Fruit fly (Drosophila melanogaster) whole organism, embryonic: ENCODE results near the gene CG9254.
A peak's percentile ranks its signal among the peaks of the same experiment; 100 is the strongest.

Source experiments
- Bgb ChIP-seq: fragments of 200-800 bp; sonication (Bioruptor generic); IDR thresholded peaks from 2 replicates; pipeline ENCODE4 v1.3.6; 2022; ENCODE audit warnings: missing biosample characterization, missing genetic modification characterization; ENCODE audit not compliant: partially characterized antibody
- C15 ChIP-seq: fragments of 200-800 bp; sonication (Bioruptor generic); IDR thresholded peaks from 3 replicates; pipeline ENCODE4 v1.3.6; 2022; ENCODE audit warnings: missing biosample characterization, missing genetic modification characterization
- CG11456 ChIP-seq: fragments of 200-800 bp; sonication (Bioruptor generic); IDR thresholded peaks from 3 replicates; pipeline ENCODE4 v1.3.6; 2022; ENCODE audit warnings: missing biosample characterization, missing genetic modification characterization
- CG12769 ChIP-seq: fragments of 200-800 bp; sonication (Bioruptor generic); optimal IDR thresholded peaks from 2 replicates; lab custom pipeline; 2019; ENCODE audit warnings: missing biosample characterization, mild to moderate bottlenecking, missing genetic modification characterization, moderate library complexity
- CG13424 ChIP-seq: fragments of 200-800 bp; sonication (Bioruptor generic); optimal IDR thresholded peaks from 2 replicates; lab custom pipeline; 2019; ENCODE audit warnings: missing biosample characterization, mild to moderate bottlenecking, missing genetic modification characterization, moderate library complexity
- CG31224 ChIP-seq: fragments of 200-800 bp; sonication (Bioruptor generic); IDR thresholded peaks from 2 replicates; pipeline ENCODE4 v1.3.6; 2022; ENCODE audit warnings: missing biosample characterization, missing genetic modification characterization
- CG31365 ChIP-seq: fragments of 200-800 bp; sonication (Bioruptor generic); optimal IDR thresholded peaks from 2 replicates; lab custom pipeline; 2018; ENCODE audit warnings: missing biosample characterization, mild to moderate bottlenecking, missing genetic modification characterization
- CG4360 ChIP-seq: fragments of 200-800 bp; sonication (Bioruptor generic); IDR thresholded peaks from 2 replicates; pipeline ENCODE4 v1.3.6; 2022; ENCODE audit warnings: missing biosample characterization, missing genetic modification characterization
- CG6175 ChIP-seq: fragments of 200-800 bp; sonication (Bioruptor generic); IDR thresholded peaks from 3 replicates; pipeline ENCODE4 v1.3.6; 2022; ENCODE audit warnings: missing biosample characterization, missing genetic modification characterization
- CG6254 ChIP-seq: fragments of 200-800 bp; sonication (Bioruptor generic); optimal IDR thresholded peaks from 3 replicates; lab custom pipeline; 2017; ENCODE audit warnings: mild to moderate bottlenecking, missing biosample characterization, missing genetic modification reagents, missing genetic modification characterization
- CG7786 ChIP-seq: fragments of 200-800 bp; sonication (Bioruptor generic); optimal IDR thresholded peaks from 2 replicates; lab custom pipeline; 2016; ENCODE audit warnings: missing biosample characterization, missing genetic modification characterization
- CG8089 ChIP-seq: fragments of 200-800 bp; sonication (Bioruptor generic); optimal IDR thresholded peaks from 3 replicates; lab custom pipeline; 2016; ENCODE audit warnings: missing biosample characterization, missing genetic modification characterization
- CG9437 ChIP-seq: fragments of 200-800 bp; sonication (Bioruptor generic); optimal IDR thresholded peaks from 2 replicates; lab custom pipeline; 2018; ENCODE audit warnings: missing biosample characterization, mild to moderate bottlenecking, missing genetic modification characterization
- CG9817 ChIP-seq: fragments of 200-800 bp; sonication (Bioruptor generic); optimal IDR thresholded peaks from 2 replicates; lab custom pipeline; 2018; ENCODE audit warnings: missing biosample characterization, mild to moderate bottlenecking, missing genetic modification characterization, moderate library complexity
- CHES-1-like ChIP-seq: fragments of 200-800 bp; sonication (Bioruptor generic); optimal IDR thresholded peaks from 2 replicates; lab custom pipeline; 2016; ENCODE audit warnings: missing biosample characterization, missing genetic modification characterization
- Chrac-16 ChIP-seq: fragments of 200-800 bp; sonication (Bioruptor generic); optimal IDR thresholded peaks from 3 replicates; lab custom pipeline; 2016; ENCODE audit warnings: missing biosample characterization, missing genetic modification characterization
- Dek ChIP-seq: fragments of 200-800 bp; sonication (Bioruptor generic); optimal IDR thresholded peaks from 3 replicates; lab custom pipeline; 2019; ENCODE audit warnings: missing biosample characterization, mild to moderate bottlenecking, missing genetic modification characterization, moderate library complexity
- Dp ChIP-seq: fragments of 200-800 bp; sonication (Bioruptor generic); optimal IDR thresholded peaks from 2 replicates; lab custom pipeline; 2018; ENCODE audit warnings: missing biosample characterization, mild to moderate bottlenecking, missing genetic modification characterization, moderate library complexity
- Elba2 ChIP-seq: fragments of 200-800 bp; sonication (Bioruptor generic); optimal IDR thresholded peaks from 3 replicates; lab custom pipeline; 2016; ENCODE audit warnings: missing biosample characterization, missing genetic modification characterization
- Fer1 ChIP-seq: fragments of 200-800 bp; sonication (Bioruptor generic); optimal IDR thresholded peaks from 2 replicates; lab custom pipeline; 2017; ENCODE audit warnings: missing biosample characterization, mild to moderate bottlenecking, missing genetic modification characterization
- Fer2 ChIP-seq: fragments of 200-800 bp; sonication (Bioruptor generic); optimal IDR thresholded peaks from 2 replicates; lab custom pipeline; 2018; ENCODE audit warnings: missing biosample characterization, mild to moderate bottlenecking, missing genetic modification characterization, moderate library complexity
- MBD-R2 ChIP-seq: fragments of 200-800 bp; sonication (Bioruptor generic); IDR thresholded peaks from 2 replicates; pipeline ENCODE4 v1.3.6; 2022; ENCODE audit warnings: missing biosample characterization, missing genetic modification characterization
- NC2β ChIP-seq: fragments of 200-800 bp; sonication (Bioruptor generic); optimal IDR thresholded peaks from 2 replicates; lab custom pipeline; 2016; ENCODE audit warnings: missing biosample characterization, missing genetic modification characterization
- Nf-YA ChIP-seq: fragments of 200-800 bp; sonication (Bioruptor generic); IDR thresholded peaks from 2 replicates; pipeline ENCODE4 v1.3.6; 2022; ENCODE audit warnings: missing biosample characterization, missing genetic modification characterization
- NfI ChIP-seq: fragments of 200-800 bp; sonication (Bioruptor generic); optimal IDR thresholded peaks from 3 replicates; lab custom pipeline; 2018; ENCODE audit warnings: missing biosample characterization, mild to moderate bottlenecking, missing genetic modification characterization, moderate library complexity
- Sox102F ChIP-seq: fragments of 200-800 bp; sonication (Bioruptor generic); optimal IDR thresholded peaks from 2 replicates; lab custom pipeline; 2018; ENCODE audit warnings: missing biosample characterization, mild to moderate bottlenecking, missing genetic modification characterization, moderate library complexity
- Ssrp ChIP-seq: fragments of 200-800 bp; sonication (Bioruptor generic); optimal IDR thresholded peaks from 2 replicates; lab custom pipeline; 2018; ENCODE audit warnings: missing biosample characterization, mild to moderate bottlenecking, missing genetic modification characterization, moderate library complexity
- ab ChIP-seq: fragments of 200-800 bp; sonication (Bioruptor generic); optimal IDR thresholded peaks from 2 replicates; lab custom pipeline; 2016; ENCODE audit warnings: missing biosample characterization, missing genetic modification characterization
- ash1 ChIP-seq: fragments of 200-800 bp; sonication (Bioruptor generic); optimal IDR thresholded peaks from 2 replicates; lab custom pipeline; 2018; ENCODE audit warnings: missing biosample characterization, mild to moderate bottlenecking, missing genetic modification characterization
- ato ChIP-seq: fragments of 200-800 bp; sonication (Bioruptor generic); IDR thresholded peaks from 2 replicates; pipeline ENCODE4 v1.3.6; 2022; ENCODE audit warnings: missing biosample characterization, missing genetic modification characterization; ENCODE audit not compliant: partially characterized antibody
- bigmax ChIP-seq: fragments of 200-800 bp; sonication (Bioruptor generic); optimal IDR thresholded peaks from 2 replicates; lab custom pipeline; 2018; ENCODE audit warnings: missing biosample characterization, mild to moderate bottlenecking, missing genetic modification characterization
- bowl ChIP-seq: fragments of 200-800 bp; sonication (Bioruptor generic); IDR thresholded peaks from 2 replicates; pipeline ENCODE4 v1.3.6; 2022; ENCODE audit warnings: missing biosample characterization, missing genetic modification characterization
- cad ChIP-seq: fragments of >200 bp; optimal IDR thresholded peaks from 2 replicates; lab custom pipeline; 2017; ENCODE audit warnings: missing biosample characterization, missing genetic modification characterization
- ci ChIP-seq: fragments of 200-800 bp; sonication (Bioruptor generic); IDR thresholded peaks from 3 replicates; pipeline ENCODE4 v1.3.6; 2022; ENCODE audit warnings: missing biosample characterization, missing genetic modification characterization
- dan ChIP-seq: fragments of 200-800 bp; sonication (Bioruptor generic); IDR thresholded peaks from 2 replicates; pipeline ENCODE4 v1.3.6; 2022; ENCODE audit warnings: missing biosample characterization, missing genetic modification characterization
- danr ChIP-seq: fragments of 200-800 bp; sonication (Bioruptor generic); IDR thresholded peaks from 2 replicates; pipeline ENCODE4 v1.3.6; 2022; ENCODE audit warnings: missing biosample characterization, missing genetic modification characterization
- dm ChIP-seq: fragments of 200-800 bp; sonication (Bioruptor generic); optimal IDR thresholded peaks from 3 replicates; lab custom pipeline; 2016; ENCODE audit warnings: missing biosample characterization, missing genetic modification characterization
- eve ChIP-seq, 2 experiments: fragments of >200 bp; optimal IDR thresholded peaks; 2 replicates each; lab custom pipeline; 2017; ENCODE audit warnings: missing biosample characterization in 2 of 2, missing genetic modification characterization in 2 of 2
- fd102C ChIP-seq: fragments of 200-800 bp; sonication (Bioruptor generic); optimal IDR thresholded peaks from 2 replicates; lab custom pipeline; 2018; ENCODE audit warnings: missing biosample characterization, mild to moderate bottlenecking, missing genetic modification characterization, moderate library complexity
- gt ChIP-seq: fragments of 200-800 bp; sonication (Bioruptor generic); IDR thresholded peaks from 2 replicates; pipeline ENCODE4 v1.3.6; 2022; ENCODE audit warnings: missing biosample characterization, missing genetic modification characterization
- h ChIP-seq: fragments of >200 bp; optimal IDR thresholded peaks from 2 replicates; lab custom pipeline; 2017
- ham ChIP-seq: fragments of 200-800 bp; sonication (Bioruptor generic); IDR thresholded peaks from 2 replicates; pipeline ENCODE4 v1.3.6; 2022; ENCODE audit warnings: missing biosample characterization, missing genetic modification characterization
- hb ChIP-seq: fragments of 200-800 bp; sonication (Bioruptor generic); IDR thresholded peaks from 3 replicates; pipeline ENCODE4 v1.3.6; 2022; ENCODE audit warnings: missing biosample characterization, missing genetic modification characterization; ENCODE audit not compliant: partially characterized antibody
- jigr1 ChIP-seq: fragments of 200-800 bp; sonication (Bioruptor generic); IDR thresholded peaks from 3 replicates; pipeline ENCODE4 v1.3.6; 2022; ENCODE audit warnings: missing biosample characterization, missing genetic modification characterization
- oc ChIP-seq: fragments of 200-800 bp; sonication (Bioruptor generic); optimal IDR thresholded peaks from 2 replicates; lab custom pipeline; 2018; ENCODE audit warnings: missing biosample characterization, mild to moderate bottlenecking, missing genetic modification characterization, moderate library complexity
- repo ChIP-seq: fragments of 200-800 bp; sonication (Bioruptor generic); optimal IDR thresholded peaks from 2 replicates; lab custom pipeline; 2016; ENCODE audit warnings: missing biosample characterization, missing genetic modification characterization
- sima ChIP-seq: fragments of 200-800 bp; sonication (Bioruptor generic); optimal IDR thresholded peaks from 2 replicates; lab custom pipeline; 2016; ENCODE audit warnings: missing biosample characterization, missing genetic modification characterization
- slbo ChIP-seq: fragments of 200-800 bp; sonication (Bioruptor generic); IDR thresholded peaks from 2 replicates; pipeline ENCODE4 v1.3.6; 2022; ENCODE audit warnings: missing biosample characterization, missing genetic modification characterization
- unc-4 ChIP-seq: fragments of 200-800 bp; sonication (Bioruptor generic); IDR thresholded peaks from 2 replicates; pipeline ENCODE4 v1.3.6; 2022; ENCODE audit warnings: missing biosample characterization, missing genetic modification characterization; ENCODE audit not compliant: partially characterized antibody
- wek ChIP-seq: fragments of 200-800 bp; sonication (Bioruptor generic); optimal IDR thresholded peaks from 3 replicates; lab custom pipeline; 2018; ENCODE audit warnings: missing biosample characterization, mild to moderate bottlenecking, missing genetic modification characterization, moderate library complexity
- zen ChIP-seq: fragments of 200-800 bp; sonication (Bioruptor generic); optimal IDR thresholded peaks from 3 replicates; lab custom pipeline; 2018; ENCODE audit warnings: missing biosample characterization, mild to moderate bottlenecking, missing genetic modification characterization, moderate library complexity

Gene CG9254

DNA sequence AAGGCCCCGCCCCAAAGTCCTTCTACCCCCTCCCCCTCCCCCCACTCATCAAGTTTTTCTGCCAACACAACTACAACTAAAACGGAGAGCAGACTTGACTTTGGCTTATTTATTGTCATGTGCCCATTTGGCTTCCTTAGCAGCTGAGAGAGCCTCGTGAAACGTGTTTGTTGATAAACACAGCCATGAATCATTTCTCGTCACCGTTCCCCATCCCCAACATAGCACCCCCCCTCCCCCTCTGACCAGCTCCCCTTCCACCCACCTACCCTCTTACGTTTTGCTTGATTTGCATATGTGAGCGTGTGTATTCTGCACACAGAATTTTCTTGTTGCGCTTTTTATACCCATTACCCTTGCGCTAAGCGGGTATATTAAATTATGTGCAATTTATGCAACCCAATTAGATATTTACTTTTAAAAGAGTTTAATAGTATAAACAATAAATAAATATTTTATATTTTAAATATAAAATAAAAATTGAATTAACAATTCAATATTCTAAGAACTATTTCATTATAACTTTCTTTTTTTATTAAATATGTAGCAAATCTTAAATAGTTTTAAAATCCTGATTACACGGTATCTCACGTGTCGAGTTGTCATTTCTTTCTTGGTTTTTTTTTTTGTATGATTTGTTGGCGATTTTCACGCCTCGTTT, 25.1 kb downstream of the CG9254 start (continued):
- TF ChIP-seq CHES-1-like (GFP tag; lab: Kevin White, UChicago) (no peak), danr (GFP tag; lab: Robert Waterston, UW) (no peak), Nf-YA (GFP tag; lab: Robert Waterston, UW) (no peak), bowl (GFP tag; lab: Robert Waterston, UW) (no peak), jigr1 (GFP tag; lab: Robert Waterston, UW) (no peak), hb (GFP tag; lab: Robert Waterston, UW) (no peak), CG12769 (tag; lab: Kevin White, UChicago) (no peak), CG9437 (GFP tag; lab: Kevin White, UChicago) (no peak), bigmax (no peak), sima (no peak), CG13424 (tag; lab: Kevin White, UChicago) (no peak), CG11456 (GFP tag; lab: Robert Waterston, UW) (no peak; the same call in 2 of the 3 replicates), CG6254 (GFP tag; lab: Kevin White, UChicago) (no peak), NfI (GFP tag; lab: Kevin White, UChicago) (no peak), wek (GFP tag; lab: Kevin White, UChicago) (no peak), Dek (tag; lab: Kevin White, UChicago) (no peak), eve (GFP tag; optimal IDR thresholded peaks at IDR 0.05; lab: Kevin White, UChicago) (no peak), Fer1 (no peak), ash1 (no peak), ci (GFP tag; lab: Robert Waterston, UW) (peak; percentile 46; the same call in 1 of the 3 replicates), Elba2 (no peak), CG31224 (GFP tag; lab: Robert Waterston, UW) (no peak), Sox102F (GFP tag; lab: Kevin White, UChicago) (peak; percentile 29), Ssrp (tag; lab: Kevin White, UChicago) (peak; percentile 34), Fer2 (no peak), cad (GFP tag; lab: Kevin White, UChicago) (no peak), Dp (GFP tag; lab: Kevin White, UChicago) (no peak), Chrac-16 (GFP tag; lab: Kevin White, UChicago) (no peak), MBD-R2 (GFP tag; lab: Robert Waterston, UW) (no peak), unc-4 (GFP tag; lab: Robert Waterston, UW) (no peak), fd102C (GFP tag; lab: Kevin White, UChicago) (no peak), dm (no peak), slbo (GFP tag; lab: Robert Waterston, UW) (0 out of 2 replicates have a peak, but pooled peaks have one; percentile 10), gt (GFP tag; lab: Robert Waterston, UW) (no peak), ato (GFP tag; lab: Robert Waterston, UW) (no peak), CG7786 (GFP tag; lab: Kevin White, UChicago) (no peak), CG6175 (GFP tag; lab: Robert Waterston, UW) (no peak), repo (GFP tag; lab: Kevin White, UChicago) (no peak), oc (tag; lab: Kevin White, UChicago) (no peak), CG9817 (tag; lab: Kevin White, UChicago) (no peak), zen (no peak), dan (GFP tag; lab: Robert Waterston, UW) (no peak), Bgb (no peak), CG8089 (GFP tag; lab: Kevin White, UChicago) (no peak), CG4360 (no peak), C15 (GFP tag; lab: Robert Waterston, UW) (no peak), CG31365 (no peak), ab (GFP tag; lab: Kevin White, UChicago) (no peak), h (lab: Kevin White, UChicago) (no peak), ham (GFP tag; lab: Robert Waterston, UW) (no peak), NC2β (no peak)
